Fruit fly (Drosophila melanogaster) whole organism, embryonic: ENCODE results near the gene CG43759.

Source experiments
- Blimp-1 ChIP-seq: fragments of 200-800 bp; sonication (Bioruptor generic); optimal IDR thresholded peaks from 3 replicates; lab custom pipeline; 2018; ENCODE audit warnings: missing biosample characterization, missing genetic modification characterization, mild to moderate bottlenecking, moderate library complexity, missing genetic modification reagents
- CG10147 ChIP-seq: fragments of 200-800 bp; sonication (Bioruptor generic); optimal IDR thresholded peaks from 2 replicates; lab custom pipeline; 2019; ENCODE audit warnings: missing biosample characterization, mild to moderate bottlenecking, missing genetic modification characterization, moderate library complexity
- CG10959 ChIP-seq: fragments of 200-800 bp; sonication (Bioruptor generic); IDR thresholded peaks from 2 replicates; pipeline ENCODE4 v1.3.6; 2022; ENCODE audit warnings: missing biosample characterization, missing genetic modification characterization
- CG11695 ChIP-seq: fragments of 200-800 bp; sonication (Bioruptor generic); IDR thresholded peaks from 3 replicates; pipeline ENCODE4 v1.3.6; 2022; ENCODE audit warnings: missing biosample characterization, missing genetic modification characterization
- CG14710 ChIP-seq: fragments of 200-800 bp; sonication (Bioruptor generic); optimal IDR thresholded peaks from 3 replicates; lab custom pipeline; 2019; ENCODE audit warnings: missing biosample characterization, mild to moderate bottlenecking, missing genetic modification characterization, moderate library complexity
- CG15073 ChIP-seq: fragments of 200-800 bp; sonication (Bioruptor generic); optimal IDR thresholded peaks from 2 replicates; lab custom pipeline; 2016; ENCODE audit warnings: missing biosample characterization, missing genetic modification characterization
- CG15601 ChIP-seq: fragments of 200-800 bp; sonication (Bioruptor generic); optimal IDR thresholded peaks from 3 replicates; lab custom pipeline; 2019; ENCODE audit warnings: missing biosample characterization, mild to moderate bottlenecking, missing genetic modification characterization, moderate library complexity
- CG17359 ChIP-seq: fragments of 200-800 bp; sonication (Bioruptor generic); optimal IDR thresholded peaks from 3 replicates; lab custom pipeline; 2018; ENCODE audit warnings: missing biosample characterization, mild to moderate bottlenecking, missing genetic modification characterization, moderate library complexity
- CG17361 ChIP-seq: fragments of 200-800 bp; sonication (Bioruptor generic); IDR thresholded peaks from 3 replicates; pipeline ENCODE4 v1.3.6; 2022; ENCODE audit warnings: missing biosample characterization, missing genetic modification characterization
- CG17385 ChIP-seq: fragments of 200-800 bp; sonication (Bioruptor generic); optimal IDR thresholded peaks from 3 replicates; lab custom pipeline; 2018; ENCODE audit warnings: missing biosample characterization, mild to moderate bottlenecking, missing genetic modification characterization
- CG17912 ChIP-seq: fragments of 200-800 bp; sonication (Bioruptor generic); optimal IDR thresholded peaks from 2 replicates; lab custom pipeline; 2018; ENCODE audit warnings: missing biosample characterization, mild to moderate bottlenecking, missing genetic modification characterization
- CG18476 ChIP-seq: fragments of 200-800 bp; sonication (Bioruptor generic); optimal IDR thresholded peaks from 2 replicates; lab custom pipeline; 2016; ENCODE audit warnings: missing biosample characterization, mild to moderate bottlenecking, missing genetic modification characterization
- CG18764 ChIP-seq: fragments of 200-800 bp; sonication (Bioruptor generic); optimal IDR thresholded peaks from 3 replicates; lab custom pipeline; 2016; ENCODE audit warnings: missing biosample characterization, missing genetic modification characterization
- CG2202 ChIP-seq: fragments of 200-800 bp; sonication (Bioruptor generic); optimal IDR thresholded peaks from 2 replicates; lab custom pipeline; 2018; ENCODE audit warnings: missing biosample characterization, mild to moderate bottlenecking, missing genetic modification characterization
- CG2875 ChIP-seq: fragments of 200-800 bp; sonication (Bioruptor generic); optimal IDR thresholded peaks from 2 replicates; lab custom pipeline; 2017; ENCODE audit warnings: missing biosample characterization, mild to moderate bottlenecking, missing genetic modification characterization, missing genetic modification reagents
- CG31441 ChIP-seq: fragments of 200-800 bp; sonication (Bioruptor generic); IDR thresholded peaks from 2 replicates; pipeline ENCODE4 v1.3.6; 2022; ENCODE audit warnings: missing biosample characterization, missing genetic modification characterization
- CG6689 ChIP-seq: fragments of 200-800 bp; sonication (Bioruptor generic); IDR thresholded peaks from 2 replicates; pipeline ENCODE4 v1.3.6; 2022; ENCODE audit warnings: missing biosample characterization, missing genetic modification characterization
- CG6765 ChIP-seq: fragments of 200-800 bp; sonication (Bioruptor generic); optimal IDR thresholded peaks from 3 replicates; lab custom pipeline; 2017; ENCODE audit warnings: missing biosample characterization, mild to moderate bottlenecking, missing genetic modification characterization
- CG8089 ChIP-seq: fragments of 200-800 bp; sonication (Bioruptor generic); optimal IDR thresholded peaks from 3 replicates; lab custom pipeline; 2016; ENCODE audit warnings: missing biosample characterization, missing genetic modification characterization
- CG8765 ChIP-seq: fragments of 200-800 bp; sonication (Bioruptor generic); IDR thresholded peaks from 2 replicates; pipeline ENCODE4 v1.3.6; 2022; ENCODE audit warnings: missing biosample characterization, missing genetic modification characterization
- CG9215 ChIP-seq: fragments of 200-800 bp; sonication (Bioruptor generic); IDR thresholded peaks from 2 replicates; pipeline ENCODE4 v1.3.6; 2022; ENCODE audit warnings: missing biosample characterization, missing genetic modification characterization
- CG9437 ChIP-seq: fragments of 200-800 bp; sonication (Bioruptor generic); optimal IDR thresholded peaks from 2 replicates; lab custom pipeline; 2018; ENCODE audit warnings: missing biosample characterization, mild to moderate bottlenecking, missing genetic modification characterization
- CG9727 ChIP-seq: fragments of 200-800 bp; sonication (Bioruptor generic); optimal IDR thresholded peaks from 3 replicates; lab custom pipeline; 2017; ENCODE audit warnings: missing biosample characterization, mild to moderate bottlenecking, missing genetic modification characterization
- CG9797 ChIP-seq: fragments of 200-800 bp; sonication (Bioruptor generic); optimal IDR thresholded peaks from 3 replicates; lab custom pipeline; 2018; ENCODE audit warnings: missing biosample characterization, mild to moderate bottlenecking, missing genetic modification characterization
- Dad ChIP-seq: fragments of 200-800 bp; sonication (Bioruptor generic); optimal IDR thresholded peaks from 3 replicates; lab custom pipeline; 2016; ENCODE audit warnings: missing biosample characterization, missing genetic modification characterization
- Dek ChIP-seq: fragments of 200-800 bp; sonication (Bioruptor generic); optimal IDR thresholded peaks from 3 replicates; lab custom pipeline; 2019; ENCODE audit warnings: missing biosample characterization, mild to moderate bottlenecking, missing genetic modification characterization, moderate library complexity
- H15 ChIP-seq: fragments of 200-800 bp; sonication (Bioruptor generic); IDR thresholded peaks from 3 replicates; pipeline ENCODE4 v1.3.6; 2022; ENCODE audit warnings: missing biosample characterization, missing genetic modification characterization
- HLH3B ChIP-seq: fragments of 200-800 bp; sonication (Bioruptor generic); IDR thresholded peaks from 2 replicates; pipeline ENCODE4 v1.3.6; 2022; ENCODE audit warnings: missing biosample characterization, missing genetic modification characterization
- Nf-YB ChIP-seq: fragments of 200-800 bp; sonication (Bioruptor generic); optimal IDR thresholded peaks from 3 replicates; lab custom pipeline; 2019; ENCODE audit warnings: missing biosample characterization, mild to moderate bottlenecking, missing genetic modification characterization, moderate library complexity
- Optix ChIP-seq: fragments of 200-800 bp; sonication (Bioruptor generic); IDR thresholded peaks from 3 replicates; pipeline ENCODE4 v1.3.6; 2022; ENCODE audit warnings: missing biosample characterization, missing genetic modification characterization
- Rfx ChIP-seq: fragments of 200-800 bp; sonication (Bioruptor generic); IDR thresholded peaks from 2 replicates; pipeline ENCODE4 v1.3.6; 2022; ENCODE audit warnings: missing biosample characterization, missing genetic modification characterization
- Six4 ChIP-seq: fragments of 200-800 bp; sonication (Bioruptor generic); optimal IDR thresholded peaks from 2 replicates; lab custom pipeline; 2016; ENCODE audit warnings: missing biosample characterization, missing genetic modification characterization
- Vsx1 ChIP-seq: fragments of 200-800 bp; sonication (Bioruptor generic); optimal IDR thresholded peaks from 2 replicates; lab custom pipeline; 2017; ENCODE audit warnings: missing biosample characterization, mild to moderate bottlenecking, missing genetic modification characterization, missing genetic modification reagents
- YL-1 ChIP-seq: fragments of 200-800 bp; sonication (Bioruptor generic); optimal IDR thresholded peaks from 3 replicates; lab custom pipeline; 2017; ENCODE audit warnings: missing biosample characterization, mild to moderate bottlenecking, missing genetic modification characterization
- bowl ChIP-seq: fragments of 200-800 bp; sonication (Bioruptor generic); IDR thresholded peaks from 2 replicates; pipeline ENCODE4 v1.3.6; 2022; ENCODE audit warnings: missing biosample characterization, missing genetic modification characterization
- cwo ChIP-seq: fragments of 200-800 bp; sonication (Bioruptor generic); optimal IDR thresholded peaks from 3 replicates; lab custom pipeline; 2017; ENCODE audit warnings: missing biosample characterization, missing genetic modification characterization, mild to moderate bottlenecking, moderate library complexity, missing genetic modification reagents
- dimm ChIP-seq: fragments of 200-800 bp; sonication (Bioruptor generic); IDR thresholded peaks from 2 replicates; pipeline ENCODE4 v1.3.6; 2022; ENCODE audit warnings: missing biosample characterization, missing genetic modification characterization
- dmrt11E ChIP-seq: fragments of 200-800 bp; sonication (Bioruptor generic); optimal IDR thresholded peaks from 3 replicates; lab custom pipeline; 2018; ENCODE audit warnings: missing biosample characterization, mild to moderate bottlenecking, missing genetic modification characterization, moderate library complexity
- gem ChIP-seq: fragments of 200-800 bp; sonication (Bioruptor generic); optimal IDR thresholded peaks from 2 replicates; lab custom pipeline; 2019; ENCODE audit warnings: missing biosample characterization, mild to moderate bottlenecking, missing genetic modification characterization, moderate library complexity
- gsb-n ChIP-seq: fragments of 200-800 bp; sonication (Bioruptor generic); optimal IDR thresholded peaks from 3 replicates; lab custom pipeline; 2018; ENCODE audit warnings: missing biosample characterization, mild to moderate bottlenecking, missing genetic modification characterization
- jigr1 ChIP-seq: fragments of 200-800 bp; sonication (Bioruptor generic); IDR thresholded peaks from 3 replicates; pipeline ENCODE4 v1.3.6; 2022; ENCODE audit warnings: missing biosample characterization, missing genetic modification characterization
- lola ChIP-seq, 3 experiments: fragments of >200 bp in 2 of 3; fragments of 200-800 bp in 1 of 3; sonication (Bioruptor generic) in 1 of 3; optimal IDR thresholded peaks; 2 replicates each; lab custom pipeline; 2017 to 2019; ENCODE audit warnings: missing biosample characterization in 3 of 3, missing genetic modification characterization in 3 of 3, mild to moderate bottlenecking in 1 of 3, moderate library complexity in 1 of 3
- odd ChIP-seq: fragments of 200-800 bp; sonication (Bioruptor generic); optimal IDR thresholded peaks from 2 replicates; lab custom pipeline; 2017; ENCODE audit warnings: missing biosample characterization, mild to moderate bottlenecking, missing genetic modification characterization
- onecut ChIP-seq: fragments of 200-800 bp; sonication (Bioruptor generic); IDR thresholded peaks from 2 replicates; pipeline ENCODE4 v1.3.6; 2022; ENCODE audit warnings: missing biosample characterization, missing genetic modification characterization
- phol ChIP-seq: fragments of 200-800 bp; sonication (Bioruptor generic); optimal IDR thresholded peaks from 3 replicates; lab custom pipeline; 2018; ENCODE audit warnings: missing biosample characterization, mild to moderate bottlenecking, missing genetic modification characterization, moderate library complexity
- pita ChIP-seq: fragments of 200-800 bp; sonication (Bioruptor generic); optimal IDR thresholded peaks from 2 replicates; lab custom pipeline; 2017; ENCODE audit warnings: missing biosample characterization, mild to moderate bottlenecking, missing genetic modification characterization
- sens-2 ChIP-seq: fragments of 200-800 bp; sonication (Bioruptor generic); IDR thresholded peaks from 2 replicates; pipeline ENCODE4 v1.3.6; 2022; ENCODE audit warnings: missing biosample characterization, missing genetic modification characterization
- trem ChIP-seq: fragments of 200-800 bp; optimal IDR thresholded peaks from 3 replicates; lab custom pipeline; 2019; ENCODE audit warnings: missing biosample characterization, mild to moderate bottlenecking, missing genetic modification characterization, moderate library complexity
- trh ChIP-seq: fragments of 200-800 bp; sonication (Bioruptor generic); optimal IDR thresholded peaks from 2 replicates; lab custom pipeline; 2016; ENCODE audit warnings: missing biosample characterization, missing genetic modification characterization
- vnd ChIP-seq: fragments of 200-800 bp; sonication (Bioruptor generic); IDR thresholded peaks from 3 replicates; pipeline ENCODE4 v1.3.6; 2022; ENCODE audit warnings: missing biosample characterization, missing genetic modification characterization; ENCODE audit not compliant: partially characterized antibody
- zf30C ChIP-seq: fragments of 200-800 bp; sonication (Bioruptor generic); optimal IDR thresholded peaks from 3 replicates; lab custom pipeline; 2018; ENCODE audit warnings: missing biosample characterization, mild to moderate bottlenecking, missing genetic modification characterization

Gene CG43759

dm6 chrX:19014568-19014967, 84.4 kb downstream of the CG43759 start (continued):
- TF ChIP-seq bowl (no peak), dmrt11E (tag; lab: Kevin White, UChicago) (peak; percentile 56), CG9727 (GFP tag; lab: Kevin White, UChicago) (no peak), trem (peak; percentile 0), CG6689 (GFP tag; lab: Robert Waterston, UW) (no peak), CG9437 (GFP tag; lab: Kevin White, UChicago) (no peak), zf30C (peak; percentile 8), CG18764 (no peak), Dek (tag; lab: Kevin White, UChicago) (no peak), CG8765 (GFP tag; lab: Robert Waterston, UW) (no peak), vnd (GFP tag; lab: Robert Waterston, UW) (no peak), CG17359 (tag; lab: Kevin White, UChicago) (peak; percentile 4), H15 (GFP tag; lab: Robert Waterston, UW) (no peak), HLH3B (GFP tag; lab: Robert Waterston, UW) (no peak), jigr1 (GFP tag; lab: Robert Waterston, UW) (no peak), CG17361 (0 out of 3 replicates have a peak, but pooled peaks have one; percentile 38), CG10147 (GFP tag; lab: Kevin White, UChicago) (no peak), Nf-YB (no peak), CG9215 (GFP tag; lab: Robert Waterston, UW) (no peak), CG15601 (tag; lab: Kevin White, UChicago) (peak; percentile 25), Vsx1 (GFP tag; lab: Kevin White, UChicago) (no peak), pita (no peak), lola (GFP tag; optimal IDR thresholded peaks at IDR 0.05; lab: Kevin White, UChicago) (peak in 1 of 3 experiments; percentile 48), CG2875 (no peak), Dad (GFP tag; lab: Kevin White, UChicago) (no peak), odd (GFP tag; lab: Kevin White, UChicago) (no peak), trh (GFP tag; lab: Kevin White, UChicago) (no peak), CG6765 (GFP tag; lab: Kevin White, UChicago) (no peak), CG9797 (no peak), dimm (GFP tag; lab: Robert Waterston, UW) (no peak), cwo (GFP tag; lab: Kevin White, UChicago) (no peak), onecut (GFP tag; lab: Robert Waterston, UW) (no peak), CG15073 (no peak), CG17912 (GFP tag; lab: Kevin White, UChicago) (no peak), Optix (GFP tag; lab: Robert Waterston, UW) (no peak), phol (tag; lab: Kevin White, UChicago) (peak; percentile 27), CG2202 (no peak), sens-2 (no peak), Rfx (GFP tag; lab: Robert Waterston, UW) (no peak), Six4 (GFP tag; lab: Kevin White, UChicago) (no peak), gem (tag; lab: Kevin White, UChicago) (peak; percentile 39), CG14710 (tag; lab: Kevin White, UChicago) (peak; percentile 30), CG18476 (GFP tag; lab: Kevin White, UChicago) (no peak), Blimp-1 (peak; percentile 34), YL-1 (no peak), CG8089 (GFP tag; lab: Kevin White, UChicago) (no peak), CG31441 (GFP tag; lab: Robert Waterston, UW) (peak; percentile 31; the same call in 1 of the 2 replicates), CG10959 (GFP tag; lab: Robert Waterston, UW) (no peak), CG17385 (GFP tag; lab: Kevin White, UChicago) (no peak), CG11695 (GFP tag; lab: Robert Waterston, UW) (no peak), gsb-n (tag; lab: Kevin White, UChicago) (peak; percentile 63)
